Fruit fly (Drosophila melanogaster): Measurements from ENCODE around the gene Nop56.

Gene Nop56

dm6 chr3R:22447195-22447873 is 26.5 kb upstream of the Nop56 start, which contains the start of gene CG34288:
TSS of gene CG34288 (minus strand) at chr3R:22447263.
- TF ChIP-seq Eip74EF (GFP tag; optimal IDR thresholded peaks at IDR 0.05) (no peak), CG18599 (GFP tag; optimal IDR thresholded peaks at IDR 0.05) (peak; percentile 66), CG7786 (GFP tag; optimal IDR thresholded peaks at IDR 0.05) (peak; percentile 7), kah (GFP tag; optimal IDR thresholded peaks at IDR 0.05) (no peak), CG13287 (GFP tag; IDR thresholded peaks at IDR 0.05; ENCODE audit: partially characterized antibody) (peak; percentile 22), insv (GFP tag; optimal IDR thresholded peaks at IDR 0.05) (no peak), tx (GFP tag; optimal IDR thresholded peaks at IDR 0.05) (peak; percentile 2), org-1 (GFP tag; optimal IDR thresholded peaks at IDR 0.05) (no peak), Chrac-16 (GFP tag; optimal IDR thresholded peaks at IDR 0.05) (no peak), CG4730 (GFP tag; IDR thresholded peaks at IDR 0.05) (0 out of 2 replicates have a peak, but pooled peaks have one; percentile 22), Lim3 (GFP tag; IDR thresholded peaks at IDR 0.05) (no peak), CG34376 (GFP tag; optimal IDR thresholded peaks at IDR 0.05) (peak; percentile 89), yki (optimal IDR thresholded peaks at IDR 0.05) (no peak), nerfin-2 (GFP tag; IDR thresholded peaks at IDR 0.05; ENCODE audit: partially characterized antibody) (peak; percentile 51; the same call in 1 of the 2 replicates), tna (GFP tag; IDR thresholded peaks at IDR 0.05; ENCODE audit: partially characterized antibody) (no peak), CG12071 (GFP tag; optimal IDR thresholded peaks at IDR 0.05) (peak; percentile 28), usp (GFP tag; optimal IDR thresholded peaks at IDR 0.05) (no peak), ttk (GFP tag; IDR thresholded peaks at IDR 0.05) (peak; percentile 31; the same call in 1 of the 2 replicates), ems (GFP tag; optimal IDR thresholded peaks at IDR 0.05) (no peak), Mrtf (GFP tag; IDR thresholded peaks at IDR 0.05) (peak; percentile 62; the same call in 2 of the 3 replicates), ase (GFP tag; IDR thresholded peaks at IDR 0.05) (peak; percentile 14; the same call in 1 of the 3 replicates), gfzf (GFP tag; optimal IDR thresholded peaks at IDR 0.05) (no peak), esg (GFP tag; conservative IDR thresholded peaks at IDR 0.05) (no peak), sens-2 (GFP tag; IDR thresholded peaks at IDR 0.05) (no peak), CG15269 (tag; optimal IDR thresholded peaks at IDR 0.05) (peak; percentile 39), CG17612 (GFP tag; IDR thresholded peaks at IDR 0.05) (no peak), CG10366 (GFP tag; IDR thresholded peaks at IDR 0.05) (no peak), Dad (GFP tag; optimal IDR thresholded peaks at IDR 0.05) (no peak), HLH3B (GFP tag; IDR thresholded peaks at IDR 0.05) (0 out of 2 replicates have a peak, but pooled peaks have one; percentile 9), CG11723 (GFP tag; optimal IDR thresholded peaks at IDR 0.05) (no peak), dan (GFP tag; IDR thresholded peaks at IDR 0.05) (no peak), ewg (GFP tag; optimal IDR thresholded peaks at IDR 0.05) (no peak), ken (GFP tag; IDR thresholded peaks at IDR 0.05) (peak; percentile 73), bigmax (GFP tag; optimal IDR thresholded peaks at IDR 0.05) (no peak), Fer3 (tag; optimal IDR thresholded peaks at IDR 0.05) (peak; percentile 56), CG12219 (GFP tag; optimal IDR thresholded peaks at IDR 0.05) (no peak), CG32532 (GFP tag; IDR thresholded peaks at IDR 0.05) (peak; percentile 74), gro (GFP tag; optimal IDR thresholded peaks at IDR 0.05) (peak; percentile 76), ap (GFP tag; IDR thresholded peaks at IDR 0.05) (0 out of 2 replicates have a peak, but pooled peaks have one; percentile 7), CG10959 (GFP tag; IDR thresholded peaks at IDR 0.05) (peak; percentile 33; the same call in 1 of the 2 replicates), CrebB (tag; optimal IDR thresholded peaks at IDR 0.05) (no peak), ham (GFP tag; IDR thresholded peaks at IDR 0.05) (peak; percentile 31; the same call in 1 of the 2 replicates), C15 (GFP tag; IDR thresholded peaks at IDR 0.05) (peak; percentile 9; the same call in 1 of the 3 replicates), Trl (optimal IDR thresholded peaks at IDR 0.05) (no peak), Trl (GFP tag; optimal IDR thresholded peaks at IDR 0.05) (peak; percentile 6), wor (GFP tag; IDR thresholded peaks at IDR 0.05) (no peak), MTF-1 (GFP tag; optimal IDR thresholded peaks at IDR 0.05; ENCODE audit: borderline replicate concordance) (no peak), Ets65A (GFP tag) (no peak), CG11560 (tag; IDR thresholded peaks at IDR 0.05) (no peak), Med (GFP tag) (peak; percentile 91), CG17568 (GFP tag; optimal IDR thresholded peaks at IDR 0.05) (no peak)

Measured in whole organism, embryonic.